Worm (Caenorhabditis elegans): ENCODE results near the gene ntr-2.

ntr-2 gene

ce11 chrX:14946464-14947354 is 18.0 kb upstream of the ntr-2 start (continued):
- TF ChIP-seq lin-39 (tag; optimal IDR thresholded peaks at IDR 0.05) (no peak), duxl-1 (tag; optimal IDR thresholded peaks at IDR 0.05; ENCODE audit: poor library complexity) (no peak), lin-1 (GFP tag; IDR thresholded peaks at IDR 0.05) (peak; percentile 42; the same call in 1 of the 2 replicates), hmg-1.1 (GFP tag; IDR thresholded peaks at IDR 0.05) (0 out of 2 replicates have a peak, but pooled peaks have one; percentile 38)

- TF ChIP-seq arid-1 (GFP tag; conservative IDR thresholded peaks at IDR 0.05) = no peak
- TF ChIP-seq mxl-3 (GFP tag; optimal IDR thresholded peaks at IDR 0.05) = no peak
- TF ChIP-seq lin-38 (GFP tag; IDR thresholded peaks at IDR 0.05) = no peak
- no peak for TF ChIP-seq ama-1 (optimal IDR thresholded peaks at IDR 0.05)
- no peak for TF ChIP-seq R02D3.7 (tag; optimal IDR thresholded peaks at IDR 0.05)
- TF ChIP-seq ceh-28 (tag; optimal IDR thresholded peaks at IDR 0.05) = no peak
- TF ChIP-seq hif-1 (tag; optimal IDR thresholded peaks at IDR 0.05) = no peak
- TF ChIP-seq mdl-1 (tag; optimal IDR thresholded peaks at IDR 0.05) = no peak
- no peak for TF ChIP-seq ceh-82 (tag; optimal IDR thresholded peaks at IDR 0.05)
- TF ChIP-seq lir-3 (tag; optimal IDR thresholded peaks at IDR 0.05) = no peak
- TF ChIP-seq zip-2 (tag; optimal IDR thresholded peaks at IDR 0.05) = no peak
- TF ChIP-seq fos-1 (tag; optimal IDR thresholded peaks at IDR 0.05) = no peak
- no peak for TF ChIP-seq F37D6.2 (tag; optimal IDR thresholded peaks at IDR 0.05)
- no peak for TF ChIP-seq spr-1 (tag; optimal IDR thresholded peaks at IDR 0.05)
- no peak for TF ChIP-seq daf-12 (tag; optimal IDR thresholded peaks at IDR 0.05)
- no peak for TF ChIP-seq hlh-11 (tag; optimal IDR thresholded peaks at IDR 0.05)
- TF ChIP-seq nhr-102 (tag; optimal IDR thresholded peaks at IDR 0.05) = no peak
- TF ChIP-seq ztf-11 (tag; optimal IDR thresholded peaks at IDR 0.05) = no peak
- no peak for TF ChIP-seq dpl-1 (GFP tag; optimal IDR thresholded peaks at IDR 0.05)
- TF ChIP-seq duxl-1 (tag; optimal IDR thresholded peaks at IDR 0.05; ENCODE audit: poor library complexity) = no peak
Observed at ce11 chrX:14946217-14946463, 17.4 kb upstream of the ntr-2 start, which contains the start of gene mrp-5. Gene mrp-5 (minus strand): TSS chrX:14946317.

- TF ChIP-seq unc-62 (GFP tag; optimal IDR thresholded peaks at IDR 0.05 in 1 of 2) (peak in 1 of 2 experiments; percentile 34), unc-62 (tag; optimal IDR thresholded peaks at IDR 0.05) (no peak), nhr-42 (GFP tag; IDR thresholded peaks at IDR 0.05) (peak; percentile 31; the same call in 1 of the 2 replicates), saeg-2 (GFP tag; IDR thresholded peaks at IDR 0.05) (no peak), pha-4 (GFP tag; IDR thresholded peaks at IDR 0.05) (peak; percentile 20; the same call in 1 of the 2 replicates), pha-4 (tag; optimal IDR thresholded peaks at IDR 0.05) (no peak), ZK546.5 (tag; optimal IDR thresholded peaks at IDR 0.05) (no peak), snpc-4 (tag; optimal IDR thresholded peaks at IDR 0.05) (peak; percentile 75), sdz-12 (GFP tag; optimal IDR thresholded peaks at IDR 0.05) (no peak), Y48G9A.11 (GFP tag; IDR thresholded peaks at IDR 0.05) (0 out of 2 replicates have a peak, but pooled peaks have one; percentile 24)
Observed at ce11 chrX:14938188-14938587, 9.4 kb upstream of the ntr-2 start.

- TF ChIP-seq nhr-102 (tag; optimal IDR thresholded peaks at IDR 0.05) (no peak), duxl-1 (tag; optimal IDR thresholded peaks at IDR 0.05; ENCODE audit: poor library complexity) (no peak), nhr-10 (tag; optimal IDR thresholded peaks at IDR 0.05) (no peak), snpc-1.2 (GFP tag; IDR thresholded peaks at IDR 0.05) (no peak), set-16 (GFP tag; IDR thresholded peaks at IDR 0.05) (peak; percentile 25; the same call in 1 of the 2 replicates)
Observed at ce11 chrX:14931443-14931842, 2.7 kb upstream of the ntr-2 start.
